Worm (Caenorhabditis elegans) whole organism, L4 larva: ENCODE measurements around the gene egl-5.
A peak's percentile ranks its signal among the peaks of the same experiment; 100 is the strongest.

Experiments
- F26F4.8 ChIP-seq: fragments of 200-800 bp; sonication (Bioruptor generic); conservative IDR thresholded peaks from 2 replicates; pipeline ENCODE4 v1.3.6; 2022; ENCODE audit warnings: missing genetic modification characterization, missing compliant biosample characterization
- F37D6.2 ChIP-seq: sonication (generic microtip); optimal IDR thresholded peaks from 2 replicates; lab custom pipeline; 2016; ENCODE audit warnings: mild to moderate bottlenecking, missing genetic modification characterization, missing compliant biosample characterization
- F44E2.7 ChIP-seq: fragments of 200-800 bp; sonication (Bioruptor generic); IDR thresholded peaks from 2 replicates; pipeline ENCODE4 v2.1.2; 2022; ENCODE audit warnings: missing genetic modification characterization, missing compliant biosample characterization
- T26A8.4 ChIP-seq: fragments of 200-800 bp; sonication (Bioruptor generic); IDR thresholded peaks from 2 replicates; pipeline ENCODE4 v1.3.6; 2022; ENCODE audit warnings: missing genetic modification characterization, missing compliant biosample characterization
- aha-1 ChIP-seq: fragments of 150-350 bp; peaks from one replicate; lab custom pipeline; 2014; ENCODE audit warnings: missing biosample characterization, missing genetic modification characterization
- ceh-20 ChIP-seq: fragments of 200-800 bp; sonication (Bioruptor generic); IDR thresholded peaks from 2 replicates; pipeline ENCODE4 v1.3.6; 2022; ENCODE audit warnings: missing genetic modification reagents, missing genetic modification characterization, missing compliant biosample characterization
- ceh-32 ChIP-seq: sonication (generic microtip); optimal IDR thresholded peaks from 2 replicates; lab custom pipeline; 2016; ENCODE audit warnings: mild to moderate bottlenecking, missing genetic modification characterization, missing compliant biosample characterization; ENCODE audit not compliant: poor library complexity
- ceh-82 ChIP-seq: sonication (generic microtip); optimal IDR thresholded peaks from 2 replicates; lab custom pipeline; 2017; ENCODE audit warnings: missing biosample characterization, missing genetic modification characterization
- dmd-8 ChIP-seq: fragments of 200-800 bp; sonication (Bioruptor generic); IDR thresholded peaks from 2 replicates; pipeline ENCODE4 v1.3.6; 2022; ENCODE audit warnings: missing genetic modification characterization, missing compliant biosample characterization
- dpl-1 ChIP-seq: fragments of 150-350 bp; optimal IDR thresholded peaks from 2 replicates; lab custom pipeline; 2014; ENCODE audit warnings: missing biosample characterization, missing genetic modification reagents, missing genetic modification characterization
- fkh-10 ChIP-seq: fragments of 150-350 bp; optimal IDR thresholded peaks from 2 replicates; lab custom pipeline; 2014; ENCODE audit warnings: missing biosample characterization, missing genetic modification reagents, missing genetic modification characterization
- gei-8 ChIP-seq: fragments of 200-800 bp; sonication (Bioruptor generic); optimal IDR thresholded peaks from 2 replicates; lab custom pipeline; 2018; ENCODE audit warnings: mild to moderate bottlenecking, missing genetic modification characterization, missing compliant biosample characterization
- hmg-1.1 ChIP-seq: fragments of 200-800 bp; sonication (Bioruptor generic); IDR thresholded peaks from 2 replicates; pipeline ENCODE4 v1.3.6; 2022; ENCODE audit warnings: missing genetic modification reagents, missing genetic modification characterization, missing compliant biosample characterization
- lin-1 ChIP-seq: fragments of 200-800 bp; sonication (Bioruptor generic); IDR thresholded peaks from 2 replicates; pipeline ENCODE4 v1.3.6; 2022; ENCODE audit warnings: missing genetic modification reagents, missing genetic modification characterization, missing compliant biosample characterization
- lin-39 ChIP-seq: fragments of 150-350 bp; optimal IDR thresholded peaks from 2 replicates; lab custom pipeline; 2014; ENCODE audit warnings: missing biosample characterization, missing genetic modification reagents, missing genetic modification characterization
- madf-9 ChIP-seq: fragments of 200-800 bp; sonication (Bioruptor generic); conservative IDR thresholded peaks from 2 replicates; pipeline ENCODE4 v1.3.6; 2022; ENCODE audit warnings: missing genetic modification reagents, missing genetic modification characterization, missing compliant biosample characterization
- mep-1 ChIP-seq: fragments of 150-350 bp; sonication (generic microtip); optimal IDR thresholded peaks from 3 replicates; lab custom pipeline; 2014; ENCODE audit warnings: missing biosample characterization, missing genetic modification characterization
- mxl-2 ChIP-seq: fragments of 200-800 bp; sonication (Bioruptor generic); conservative IDR thresholded peaks from 2 replicates; pipeline ENCODE4 v1.3.6; 2022; ENCODE audit warnings: missing genetic modification reagents, missing genetic modification characterization, missing compliant biosample characterization
- nhr-11 ChIP-seq: fragments of 150-350 bp; optimal IDR thresholded peaks from 2 replicates; lab custom pipeline; 2014; ENCODE audit warnings: missing biosample characterization, missing genetic modification characterization
- nhr-25 ChIP-seq: sonication (generic microtip); optimal IDR thresholded peaks from 2 replicates; lab custom pipeline; 2017; ENCODE audit warnings: missing genetic modification characterization, mild to moderate bottlenecking, missing compliant biosample characterization, antibody characterized with exemption, moderate library complexity, borderline replicate concordance; ENCODE audit not compliant: insufficient read depth
- nhr-48 ChIP-seq: sonication (generic microtip); optimal IDR thresholded peaks from 2 replicates; lab custom pipeline; 2016; ENCODE audit warnings: mild to moderate bottlenecking, missing genetic modification characterization, missing compliant biosample characterization
- nhr-76 ChIP-seq: fragments of 150-350 bp; optimal IDR thresholded peaks from 2 replicates; lab custom pipeline; 2014; ENCODE audit warnings: missing biosample characterization, missing genetic modification characterization
- nhr-77 ChIP-seq: fragments of 150-350 bp; optimal IDR thresholded peaks from 2 replicates; lab custom pipeline; 2014; ENCODE audit warnings: missing biosample characterization, missing genetic modification characterization
- pha-4 ChIP-seq, 2 experiments: fragments of 150-350 bp in 1 of 2; fragments of 200-800 bp in 1 of 2; sonication (Bioruptor generic) in 1 of 2; IDR thresholded peaks in 1 of 2; optimal IDR thresholded peaks in 1 of 2; 2 replicates each; pipeline versions ENCODE4 v1.3.6 to Lab custom; 2014 to 2022; ENCODE audit warnings: missing genetic modification characterization in 2 of 2, missing genetic modification reagents in 2 of 2, missing biosample characterization in 1 of 2, missing compliant biosample characterization in 1 of 2
- php-3 ChIP-seq: fragments of 200-800 bp; sonication (Bioruptor generic); IDR thresholded peaks from 2 replicates; pipeline ENCODE4 v1.3.6; 2022; ENCODE audit warnings: missing genetic modification reagents, missing genetic modification characterization, missing compliant biosample characterization
- set-16 ChIP-seq: fragments of 200-800 bp; sonication (Bioruptor generic); IDR thresholded peaks from 2 replicates; pipeline ENCODE4 v1.3.6; 2022; ENCODE audit warnings: missing genetic modification reagents, missing genetic modification characterization, missing compliant biosample characterization
- snpc-4 ChIP-seq: fragments of 150-350 bp; optimal IDR thresholded peaks from 2 replicates; lab custom pipeline; 2014; ENCODE audit warnings: missing biosample characterization, missing genetic modification characterization
- spr-3 ChIP-seq: fragments of 200-800 bp; sonication (Bioruptor generic); optimal IDR thresholded peaks from 2 replicates; lab custom pipeline; 2018; ENCODE audit warnings: mild to moderate bottlenecking, missing genetic modification characterization, missing compliant biosample characterization
- tag-97 ChIP-seq: fragments of 200-800 bp; sonication (Bioruptor generic); IDR thresholded peaks from 2 replicates; pipeline ENCODE4 v1.3.6; 2022; ENCODE audit warnings: missing genetic modification characterization, missing compliant biosample characterization
- unc-62 ChIP-seq, 3 experiments: fragments of 150-350 bp in 1 of 3; sonication (generic microtip); optimal IDR thresholded peaks in 2 of 3; peaks in 1 of 3; 1 replicate in 1 of 3; 2 replicates in 2 of 3; lab custom pipeline; 2014 to 2017; ENCODE audit warnings: missing biosample characterization in 3 of 3, missing genetic modification characterization in 3 of 3, missing genetic modification reagents in 3 of 3, missing genotype in 1 of 3
- zfp-2 ChIP-seq: sonication (generic microtip); optimal IDR thresholded peaks from 2 replicates; lab custom pipeline; 2016; ENCODE audit warnings: mild to moderate bottlenecking, missing genetic modification characterization, missing compliant biosample characterization
- zip-2 ChIP-seq: fragments of 150-350 bp; optimal IDR thresholded peaks from 2 replicates; lab custom pipeline; 2014; ENCODE audit warnings: missing biosample characterization, missing genetic modification characterization
- ztf-7 ChIP-seq: fragments of 150-350 bp; optimal IDR thresholded peaks from 2 replicates; lab custom pipeline; 2014; ENCODE audit warnings: missing biosample characterization, missing genetic modification characterization

The egl-5 gene

DNA sequence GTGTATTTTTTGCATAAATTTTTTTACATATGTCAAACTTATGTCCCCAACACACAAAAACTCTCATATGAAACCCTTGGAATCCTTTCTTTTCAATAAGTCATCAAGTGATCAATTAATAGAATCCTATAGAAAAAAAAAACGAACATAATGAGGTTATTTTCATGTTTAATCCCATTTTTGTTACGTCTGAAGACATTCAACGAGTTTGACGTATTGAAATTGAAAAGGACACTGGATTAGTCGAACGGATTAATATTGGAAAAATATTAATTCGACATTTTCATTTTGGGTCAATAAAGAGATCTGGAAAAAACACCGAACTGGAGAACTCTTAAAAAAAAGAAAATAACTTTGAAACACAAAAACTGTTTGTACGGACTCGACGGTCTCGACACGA, 18.3 kb downstream of the egl-5 start:
- no peak for TF ChIP-seq lin-1 (GFP tag; lab: Robert Waterston, UW)
- TF ChIP-seq F37D6.2 = no peak
- TF ChIP-seq set-16 (GFP tag; lab: Robert Waterston, UW) = no peak
- TF ChIP-seq php-3 (GFP tag; lab: Robert Waterston, UW) = no peak
- no peak for TF ChIP-seq aha-1

DNA sequence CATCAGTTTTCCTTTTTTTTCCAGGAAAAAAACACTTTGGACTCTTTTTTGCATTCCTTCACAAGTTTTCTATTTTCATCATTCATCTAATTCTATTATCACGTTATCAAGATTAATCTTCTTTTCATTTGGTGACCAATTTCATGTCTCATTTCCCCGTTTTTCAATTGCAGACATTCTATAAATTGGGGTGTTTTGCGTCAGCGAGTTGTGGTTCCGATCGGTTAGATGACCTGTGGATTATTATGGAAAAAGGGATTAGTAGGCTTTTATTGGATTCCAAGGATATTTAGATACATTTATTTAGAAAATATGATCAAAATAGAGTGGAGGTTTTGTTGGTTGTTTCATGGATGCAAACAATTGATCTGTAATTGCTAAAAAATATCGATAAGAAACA, 20.7 kb downstream of the egl-5 start:
- TF ChIP-seq zip-2 (tag; lab: Kevin White, UChicago) (no peak), mxl-2 (GFP tag; lab: Robert Waterston, UW) (no peak), lin-1 (GFP tag; lab: Robert Waterston, UW) (no peak), hmg-1.1 (GFP tag; lab: Robert Waterston, UW) (no peak), fkh-10 (GFP tag; lab: Kevin White, UChicago) (no peak), T26A8.4 (no peak), tag-97 (GFP tag; lab: Robert Waterston, UW) (no peak), snpc-4 (tag; lab: Kevin White, UChicago) (no peak), nhr-11 (tag; lab: Kevin White, UChicago) (no peak)

DNA sequence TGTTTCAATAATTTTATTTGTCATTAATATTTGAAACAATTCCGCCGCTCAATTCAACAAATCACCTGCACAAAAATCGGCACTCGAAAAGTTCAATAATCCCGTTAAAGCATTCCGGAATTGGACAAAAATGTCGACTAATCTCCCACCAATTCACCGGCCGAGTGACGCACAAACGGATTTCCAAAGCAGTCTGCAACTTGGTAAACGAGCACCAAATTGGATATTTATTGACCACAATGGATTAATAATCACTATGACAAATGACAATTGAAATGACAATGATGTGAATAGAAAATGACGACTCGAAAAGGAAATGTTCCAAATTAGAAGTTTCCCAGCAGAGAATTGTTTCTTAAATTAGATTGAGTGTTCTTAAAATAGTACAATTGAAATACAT, 21.5 kb downstream of the egl-5 start:
- TF ChIP-seq nhr-25 (tag; lab: Kevin White, UChicago) (no peak), F44E2.7 (GFP tag; lab: Robert Waterston, UW) (no peak), gei-8 (GFP tag; lab: Kevin White, UChicago) (no peak), dmd-8 (GFP tag; lab: Robert Waterston, UW) (no peak), zfp-2 (no peak), dpl-1 (GFP tag; lab: Kevin White, UChicago) (no peak), ztf-7 (tag; lab: Kevin White, UChicago) (no peak), unc-62 (GFP tag; optimal IDR thresholded peaks at IDR 0.05 in 1 of 2; lab: Kevin White, UChicago) (peak in 1 of 2 experiments; percentile 13), unc-62 (tag; optimal IDR thresholded peaks at IDR 0.05; lab: Kevin White, UChicago) (no peak)

DNA sequence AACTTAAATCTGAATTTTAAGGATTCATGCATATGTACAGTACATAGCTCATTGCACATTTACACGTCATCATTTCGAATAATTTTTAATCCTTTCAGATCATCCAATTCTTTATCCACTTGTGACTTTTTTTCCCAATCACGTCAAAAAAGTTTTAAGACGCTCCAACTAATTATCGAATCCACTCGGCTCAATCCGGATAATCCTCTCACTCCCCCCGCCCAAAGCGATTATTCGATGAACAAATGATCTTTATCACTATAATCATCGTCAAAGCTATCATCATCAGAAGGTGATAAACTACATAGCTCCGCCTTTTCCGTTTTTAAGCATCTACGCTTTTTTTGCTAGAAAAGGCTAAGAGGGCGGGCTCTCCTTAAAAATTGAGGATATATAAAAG, 23.4 kb downstream of the egl-5 start:
- TF ChIP-seq zfp-2 (no peak), nhr-76 (tag; lab: Kevin White, UChicago) (no peak), ztf-7 (tag; lab: Kevin White, UChicago) (no peak), spr-3 (no peak)

ce11 chrIII:7838907-7839642, 24.9 kb downstream of the egl-5 start, which contains the start of gene ceh-23:
Gene ceh-23, plus strand, starts transcription at chrIII:7839592.
- TF ChIP-seq zfp-2 (no peak), lin-39 (no peak), nhr-77 (tag; lab: Kevin White, UChicago) (no peak), ceh-82 (tag; lab: Kevin White, UChicago) (no peak), pha-4 (GFP tag; IDR thresholded peaks at IDR 0.05; lab: Robert Waterston, UW) (no peak), pha-4 (tag; optimal IDR thresholded peaks at IDR 0.05; lab: Kevin White, UChicago) (no peak), F26F4.8 (no peak), nhr-48 (tag; lab: Kevin White, UChicago) (no peak), mep-1 (tag; lab: Kevin White, UChicago) (no peak), ceh-32 (tag; lab: Kevin White, UChicago) (no peak), madf-9 (no peak), ceh-20 (no peak)
